Fruit fly (Drosophila melanogaster) whole organism, embryonic: Measurements from ENCODE around the gene bab2.

Source experiments
- CG12071 ChIP-seq: fragments of 200-800 bp; sonication (Bioruptor generic); optimal IDR thresholded peaks from 3 replicates; lab custom pipeline; 2018; ENCODE audit warnings: missing biosample characterization, mild to moderate bottlenecking, missing genetic modification characterization
- CG15073 ChIP-seq: fragments of 200-800 bp; sonication (Bioruptor generic); optimal IDR thresholded peaks from 2 replicates; lab custom pipeline; 2016; ENCODE audit warnings: missing biosample characterization, missing genetic modification characterization
- CG17186 ChIP-seq: fragments of 200-800 bp; sonication (Bioruptor generic); optimal IDR thresholded peaks from 3 replicates; lab custom pipeline; 2017; ENCODE audit warnings: missing biosample characterization, missing genetic modification reagents, missing genetic modification characterization
- CG2116 ChIP-seq: fragments of 200-800 bp; sonication (Bioruptor generic); optimal IDR thresholded peaks from 3 replicates; lab custom pipeline; 2018; ENCODE audit warnings: missing biosample characterization, mild to moderate bottlenecking, missing genetic modification characterization
- CG2120 ChIP-seq: fragments of 200-800 bp; sonication (Bioruptor generic); optimal IDR thresholded peaks from 3 replicates; lab custom pipeline; 2016; ENCODE audit warnings: missing biosample characterization, missing genetic modification characterization
- CG3065 ChIP-seq: fragments of 200-800 bp; sonication (Bioruptor generic); optimal IDR thresholded peaks from 2 replicates; lab custom pipeline; 2016; ENCODE audit warnings: missing biosample characterization, missing genetic modification characterization
- CG3995 ChIP-seq: fragments of 200-800 bp; sonication (Bioruptor generic); optimal IDR thresholded peaks from 3 replicates; lab custom pipeline; 2016; ENCODE audit warnings: missing biosample characterization, missing genetic modification characterization
- CG5180 ChIP-seq: fragments of 200-800 bp; sonication (Bioruptor generic); optimal IDR thresholded peaks from 3 replicates; lab custom pipeline; 2017; ENCODE audit warnings: missing biosample characterization, missing genetic modification characterization, mild to moderate bottlenecking, moderate library complexity, missing genetic modification reagents
- CG6175 ChIP-seq: fragments of 200-800 bp; sonication (Bioruptor generic); IDR thresholded peaks from 3 replicates; pipeline ENCODE4 v1.3.6; 2022; ENCODE audit warnings: missing biosample characterization, missing genetic modification characterization
- CG6254 ChIP-seq: fragments of 200-800 bp; sonication (Bioruptor generic); optimal IDR thresholded peaks from 3 replicates; lab custom pipeline; 2017; ENCODE audit warnings: mild to moderate bottlenecking, missing biosample characterization, missing genetic modification reagents, missing genetic modification characterization
- CG7928 ChIP-seq: fragments of 200-800 bp; sonication (Bioruptor generic); optimal IDR thresholded peaks from 2 replicates; lab custom pipeline; 2017; ENCODE audit warnings: missing biosample characterization, mild to moderate bottlenecking, missing genetic modification characterization
- CG8478 ChIP-seq: fragments of >200 bp; optimal IDR thresholded peaks from 2 replicates; lab custom pipeline; 2018
- D19A ChIP-seq: fragments of 200-800 bp; optimal IDR thresholded peaks from 3 replicates; lab custom pipeline; 2019; ENCODE audit warnings: missing biosample characterization, mild to moderate bottlenecking, missing genetic modification characterization, moderate library complexity
- Dad ChIP-seq: fragments of 200-800 bp; sonication (Bioruptor generic); optimal IDR thresholded peaks from 3 replicates; lab custom pipeline; 2016; ENCODE audit warnings: missing biosample characterization, missing genetic modification characterization
- HLHmδ ChIP-seq: fragments of 200-800 bp; sonication (Bioruptor generic); optimal IDR thresholded peaks from 2 replicates; lab custom pipeline; 2018; ENCODE audit warnings: missing biosample characterization, mild to moderate bottlenecking, missing genetic modification characterization, moderate library complexity
- Med ChIP-seq: fragments of 200-800 bp; sonication (Bioruptor generic); peaks from one replicate; lab custom pipeline; 2016; ENCODE audit warnings: missing biosample characterization, missing genetic modification characterization, mild to moderate bottlenecking, inconsistent platforms, moderate library complexity
- Neu2 ChIP-seq: fragments of 200-800 bp; sonication (Bioruptor generic); optimal IDR thresholded peaks from 3 replicates; lab custom pipeline; 2016; ENCODE audit warnings: missing biosample characterization, missing genetic modification characterization, borderline replicate concordance
- Pdp1 ChIP-seq, 2 experiments: fragments of 200-800 bp; sonication (Bioruptor generic); optimal IDR thresholded peaks; 3 replicates each; lab custom pipeline; 2016; ENCODE audit warnings: missing biosample characterization in 2 of 2, missing genetic modification characterization in 2 of 2, mild to moderate bottlenecking in 1 of 2, moderate library complexity in 1 of 2
- Usf ChIP-seq: fragments of 200-800 bp; sonication (Bioruptor generic); optimal IDR thresholded peaks from 2 replicates; lab custom pipeline; 2017; ENCODE audit warnings: missing genotype, missing biosample characterization, missing genetic modification characterization
- abd-A ChIP-seq: fragments of 200-800 bp; sonication (Bioruptor generic); optimal IDR thresholded peaks from 3 replicates; lab custom pipeline; 2019; ENCODE audit warnings: missing biosample characterization, mild to moderate bottlenecking, missing genetic modification characterization, moderate library complexity
- ac ChIP-seq: fragments of 200-800 bp; sonication (Bioruptor generic); optimal IDR thresholded peaks from 3 replicates; lab custom pipeline; 2017; ENCODE audit warnings: missing biosample characterization, mild to moderate bottlenecking, missing genetic modification characterization
- ap ChIP-seq: fragments of 200-800 bp; sonication (Bioruptor generic); IDR thresholded peaks from 2 replicates; pipeline ENCODE4 v1.3.6; 2022; ENCODE audit warnings: missing biosample characterization, missing genetic modification characterization
- ase ChIP-seq: fragments of 200-800 bp; sonication (Bioruptor generic); IDR thresholded peaks from 3 replicates; pipeline ENCODE4 v1.3.6; 2022; ENCODE audit warnings: missing biosample characterization, missing genetic modification characterization
- bab2 ChIP-seq: fragments of 200-800 bp; sonication (Bioruptor generic); optimal IDR thresholded peaks from 2 replicates; lab custom pipeline; 2016; ENCODE audit warnings: missing biosample characterization, missing genetic modification characterization
- br ChIP-seq: fragments of >200 bp; optimal IDR thresholded peaks from 2 replicates; lab custom pipeline; 2017
- chinmo ChIP-seq: fragments of 200-800 bp; sonication (Bioruptor generic); IDR thresholded peaks from 4 replicates; pipeline ENCODE4 v1.3.6; 2022; ENCODE audit warnings: missing biosample characterization, missing genetic modification characterization; ENCODE audit not compliant: partially characterized antibody
- corto ChIP-seq: fragments of 200-800 bp; sonication (Bioruptor generic); optimal IDR thresholded peaks from 2 replicates; lab custom pipeline; 2016; ENCODE audit warnings: missing biosample characterization, mild to moderate bottlenecking, missing genetic modification characterization, moderate library complexity
- crp ChIP-seq, 2 experiments: fragments of 200-800 bp; sonication (Bioruptor generic); optimal IDR thresholded peaks; 2 replicates in 1 of 2; 3 replicates in 1 of 2; lab custom pipeline; 2017; ENCODE audit warnings: missing biosample characterization in 2 of 2, missing genetic modification characterization in 2 of 2, mild to moderate bottlenecking in 1 of 2, moderate library complexity in 1 of 2
- dmrt11E ChIP-seq: fragments of 200-800 bp; sonication (Bioruptor generic); optimal IDR thresholded peaks from 3 replicates; lab custom pipeline; 2018; ENCODE audit warnings: missing biosample characterization, mild to moderate bottlenecking, missing genetic modification characterization, moderate library complexity
- exex ChIP-seq: fragments of 200-800 bp; sonication (Bioruptor generic); optimal IDR thresholded peaks from 4 replicates; lab custom pipeline; 2018; ENCODE audit warnings: missing biosample characterization, mild to moderate bottlenecking, missing genetic modification characterization, moderate library complexity
- grn ChIP-seq: fragments of 200-800 bp; sonication (Bioruptor generic); optimal IDR thresholded peaks from 3 replicates; lab custom pipeline; 2017; ENCODE audit warnings: missing biosample characterization, missing genetic modification characterization
- kni ChIP-seq: fragments of 200-800 bp; sonication (Bioruptor generic); optimal IDR thresholded peaks from 3 replicates; lab custom pipeline; 2017; ENCODE audit warnings: mild to moderate bottlenecking, missing biosample characterization, missing genetic modification reagents, missing genetic modification characterization
- lbe ChIP-seq: fragments of 200-800 bp; sonication (Bioruptor generic); optimal IDR thresholded peaks from 2 replicates; lab custom pipeline; 2016; ENCODE audit warnings: missing biosample characterization, mild to moderate bottlenecking, missing genetic modification characterization
- oc ChIP-seq: fragments of 200-800 bp; sonication (Bioruptor generic); optimal IDR thresholded peaks from 2 replicates; lab custom pipeline; 2018; ENCODE audit warnings: missing biosample characterization, mild to moderate bottlenecking, missing genetic modification characterization, moderate library complexity
- pan ChIP-seq, 4 experiments: fragments of >200 bp in 3 of 4; fragments of 200-800 bp in 1 of 4; sonication (Bioruptor generic) in 1 of 4; optimal IDR thresholded peaks in 3 of 4; IDR thresholded peaks in 1 of 4; 2 replicates each; pipeline versions ENCODE4 v1.3.6 to Lab custom; 2017 to 2022; ENCODE audit warnings: missing biosample characterization in 2 of 4, missing genetic modification characterization in 2 of 4, mixed read lengths in 1 of 4
- peb ChIP-seq: fragments of 200-800 bp; sonication (Bioruptor generic); IDR thresholded peaks from 2 replicates; pipeline ENCODE4 v1.3.6; 2022; ENCODE audit warnings: missing biosample characterization, missing genetic modification characterization
- pfk ChIP-seq: fragments of 200-800 bp; sonication (Bioruptor generic); optimal IDR thresholded peaks from 2 replicates; lab custom pipeline; 2018; ENCODE audit warnings: missing biosample characterization, mild to moderate bottlenecking, missing genetic modification characterization, moderate library complexity
- rib ChIP-seq: fragments of 200-800 bp; sonication (Bioruptor generic); IDR thresholded peaks from 2 replicates; pipeline ENCODE4 v1.3.6; 2022; ENCODE audit warnings: missing biosample characterization, missing genetic modification characterization
- run ChIP-seq: fragments of 200-800 bp; sonication (Bioruptor generic); optimal IDR thresholded peaks from 3 replicates; lab custom pipeline; 2018; ENCODE audit warnings: missing biosample characterization, mild to moderate bottlenecking, missing genetic modification characterization
- sd ChIP-seq: fragments of 200-800 bp; sonication (Bioruptor generic); optimal IDR thresholded peaks from 3 replicates; lab custom pipeline; 2018; ENCODE audit warnings: missing biosample characterization, mild to moderate bottlenecking, missing genetic modification characterization, moderate library complexity
- sens ChIP-seq: fragments of 200-800 bp; sonication (Bioruptor generic); peaks from one replicate; lab custom pipeline; 2016; ENCODE audit warnings: missing biosample characterization, missing genetic modification characterization
- slp2 ChIP-seq: fragments of 200-800 bp; sonication (Bioruptor generic); optimal IDR thresholded peaks from 2 replicates; lab custom pipeline; 2016; ENCODE audit warnings: missing biosample characterization, missing genetic modification characterization
- wdn ChIP-seq: fragments of 200-800 bp; sonication (Bioruptor generic); IDR thresholded peaks from 2 replicates; pipeline ENCODE4 v1.3.6; 2022; ENCODE audit warnings: missing biosample characterization, missing genetic modification characterization

Gene bab2

DNA sequence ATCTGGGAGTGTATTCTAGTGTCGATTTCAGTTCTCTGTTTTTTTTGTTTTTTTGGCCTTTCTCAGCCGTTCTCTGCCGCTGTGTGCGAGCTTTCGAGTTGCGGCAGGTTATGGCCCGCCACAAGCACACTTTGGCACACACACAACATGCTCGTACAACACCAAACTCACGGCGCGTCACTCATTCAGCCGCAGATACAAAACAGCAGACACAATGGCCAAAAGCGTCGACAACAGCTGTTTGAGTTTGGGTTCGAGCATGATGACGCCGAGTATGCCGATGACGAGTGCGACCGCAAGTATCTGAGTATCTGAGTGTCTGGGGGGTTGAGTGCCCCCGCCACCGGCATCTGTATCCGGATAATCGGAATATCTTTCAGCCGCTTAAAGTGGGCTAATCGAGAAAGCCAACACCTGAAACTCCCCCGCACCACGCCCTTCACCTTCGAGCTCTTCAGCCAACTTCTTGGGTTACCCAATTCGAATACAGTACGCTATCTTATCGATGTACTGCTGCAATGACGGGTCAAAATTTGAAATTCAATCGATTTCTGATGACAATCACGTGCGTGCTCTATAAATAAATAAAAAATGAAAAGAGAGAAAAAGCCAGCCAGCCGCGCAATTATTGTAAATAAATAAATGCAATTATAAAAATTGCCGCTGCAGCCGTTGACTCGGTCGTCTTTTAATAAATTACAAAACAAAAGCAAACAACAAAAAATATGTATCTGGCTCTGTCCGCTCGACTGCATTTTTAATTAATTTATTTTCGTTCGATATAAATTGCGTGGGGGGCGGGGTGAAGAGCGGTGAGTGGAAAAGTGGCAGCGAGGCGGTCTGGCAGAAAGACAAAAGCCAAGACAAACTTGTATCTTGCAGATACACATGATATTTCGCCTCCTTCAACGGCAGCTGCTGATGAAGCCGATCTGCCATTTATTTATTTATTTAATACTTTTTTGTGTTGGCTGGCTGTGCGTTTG, 83.9 kb downstream of the bab2 start (continued):
- TF ChIP-seq run (tag; lab: Kevin White, UChicago) (peak; percentile 38), grn (peak; percentile 52), chinmo (GFP tag; lab: Robert Waterston, UW) (peak; percentile 48; the same call in 1 of the 4 replicates), pfk (GFP tag; lab: Kevin White, UChicago) (no peak), pan (optimal IDR thresholded peaks at IDR 0.05; lab: Kevin White, UChicago) (no peak), pan (GFP tag; optimal IDR thresholded peaks at IDR 0.05 in 1 of 2, IDR thresholded peaks at IDR 0.05 in 1 of 2) (peak in 1 of 2 experiments; percentile 29), CG3065 (GFP tag; lab: Kevin White, UChicago) (no peak), CG3995 (GFP tag; lab: Kevin White, UChicago) (no peak), slp2 (GFP tag; lab: Kevin White, UChicago) (no peak), bab2 (GFP tag; lab: Kevin White, UChicago) (no peak), CG6175 (GFP tag; lab: Robert Waterston, UW) (peak; percentile 43; the same call in 2 of the 3 replicates), oc (peak; percentile 40), ase (GFP tag; lab: Robert Waterston, UW) (no peak), CG8478 (lab: Kevin White, UChicago) (no peak), sd (peak; percentile 1), crp (GFP tag; optimal IDR thresholded peaks at IDR 0.05; lab: Kevin White, UChicago) (peak in 1 of 2 experiments; percentile 23), exex (tag; lab: Kevin White, UChicago) (peak; percentile 64), CG17186 (GFP tag; lab: Kevin White, UChicago) (no peak), Pdp1 (GFP tag; optimal IDR thresholded peaks at IDR 0.05; lab: Kevin White, UChicago) (peak in 1 of 2 experiments; percentile 54), abd-A (tag; lab: Kevin White, UChicago) (no peak), CG12071 (peak; percentile 32), wdn (GFP tag; lab: Robert Waterston, UW) (0 out of 2 replicates have a peak, but pooled peaks have one; percentile 6), CG6254 (GFP tag; lab: Kevin White, UChicago) (peak; percentile 35), peb (no peak), Dad (no peak)
- TF ChIP-seq, all 482 proteins: peak for 36

DNA sequence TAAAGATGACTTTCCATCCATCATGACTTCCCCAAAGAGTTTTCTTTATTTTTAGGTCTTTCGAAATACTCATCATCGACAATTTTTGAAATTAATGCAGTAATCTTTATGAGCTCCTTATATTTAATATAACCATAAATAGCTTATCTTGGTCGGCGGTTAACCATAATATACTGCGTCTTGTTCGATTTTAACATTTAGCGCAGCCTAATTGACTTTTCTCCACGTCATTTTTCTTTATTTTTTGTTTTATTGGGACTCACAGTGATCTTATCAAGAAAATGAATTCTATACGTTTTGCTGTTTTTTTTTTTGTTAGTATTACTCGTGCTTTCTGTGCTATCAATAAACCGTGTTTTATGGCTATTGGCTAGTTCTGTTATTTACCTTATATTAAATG, 84.8 kb downstream of the bab2 start:
- no peak for TF ChIP-seq CG5180 (GFP tag; lab: Kevin White, UChicago)
- no peak for TF ChIP-seq ap
- TF ChIP-seq exex (tag; lab: Kevin White, UChicago), result peak; percentile 43
- TF ChIP-seq ac (GFP tag; lab: Kevin White, UChicago), result no peak
- TF ChIP-seq sens (GFP tag; lab: Kevin White, UChicago), result peak; percentile 31
- no peak for TF ChIP-seq br (lab: Kevin White, UChicago)
- TF ChIP-seq, all 482 proteins: peak for 2

DNA sequence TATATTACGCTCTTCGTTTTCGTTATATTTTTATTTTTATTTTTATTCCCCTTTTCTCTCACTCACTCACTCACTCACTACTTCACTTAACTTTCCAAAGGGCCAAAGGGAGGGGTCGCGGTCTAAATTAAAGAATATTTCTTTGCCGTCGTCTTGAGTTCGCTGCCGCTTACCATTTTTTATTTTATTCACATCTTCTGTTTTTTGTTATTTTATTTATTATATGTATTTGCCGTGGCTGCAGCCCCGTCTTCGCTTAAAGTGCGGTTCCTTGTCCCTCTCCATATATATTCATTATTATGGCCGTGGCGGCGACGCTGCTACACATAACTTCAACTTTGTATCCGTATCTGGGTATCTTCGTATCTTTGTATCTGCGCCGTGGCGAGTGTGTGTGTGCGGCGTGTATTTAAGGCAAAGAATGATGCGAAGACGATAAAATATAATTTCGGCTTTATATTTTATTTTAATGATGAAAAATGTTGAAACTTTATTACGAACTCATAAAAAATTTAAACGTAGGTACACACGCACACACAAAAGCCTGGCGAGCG, 86.0 kb downstream of the bab2 start:
- TF ChIP-seq lbe (GFP tag; lab: Kevin White, UChicago) (peak; percentile 0), CG2120 (GFP tag; lab: Kevin White, UChicago) (no peak), D19A (tag; lab: Kevin White, UChicago) (peak; percentile 7), CG15073 (no peak), corto (GFP tag; lab: Kevin White, UChicago) (peak; percentile 35), kni (GFP tag; lab: Kevin White, UChicago) (peak; percentile 36), sens (GFP tag; lab: Kevin White, UChicago) (peak; percentile 39), dmrt11E (tag; lab: Kevin White, UChicago) (no peak), HLHmδ (GFP tag; lab: Kevin White, UChicago) (no peak), Usf (GFP tag; lab: Kevin White, UChicago) (no peak), Med (GFP tag; lab: Kevin White, UChicago) (peak; percentile 49), CG7928 (no peak), CG2116 (GFP tag; lab: Kevin White, UChicago) (no peak), Neu2 (GFP tag; lab: Kevin White, UChicago) (no peak), grn (peak; percentile 56), rib (no peak)
